Worm (Caenorhabditis elegans) whole organism, midembryonic: Measurements from ENCODE around the gene acr-9.

Source experiments
- T22C8.4 ChIP-seq: fragments of 200-800 bp; sonication (Bioruptor generic); IDR thresholded peaks from 2 replicates; pipeline ENCODE4 v1.3.6; 2022; ENCODE audit warnings: missing genetic modification characterization, missing compliant biosample characterization
- cog-1 ChIP-seq: sonication (generic microtip); optimal IDR thresholded peaks from 2 replicates; lab custom pipeline; 2016; ENCODE audit warnings: missing genetic modification characterization, missing compliant biosample characterization
- flt-1 ChIP-seq: fragments of 200-800 bp; sonication (Bioruptor generic); IDR thresholded peaks from 2 replicates; pipeline ENCODE4 v1.3.6; 2022; ENCODE audit warnings: missing genetic modification characterization, missing compliant biosample characterization
- klf-2 ChIP-seq: fragments of 200-800 bp; sonication (Bioruptor generic); conservative IDR thresholded peaks from 2 replicates; pipeline ENCODE4 v1.3.6; 2022; ENCODE audit warnings: missing genetic modification reagents, missing genetic modification characterization, missing compliant biosample characterization
- med-1 ChIP-seq: sonication (generic microtip); optimal IDR thresholded peaks from 2 replicates; lab custom pipeline; 2017; ENCODE audit warnings: missing genetic modification characterization, mild to moderate bottlenecking, missing compliant biosample characterization, antibody characterized with exemption, missing genetic modification reagents; ENCODE audit not compliant: insufficient read depth
- ref-1 ChIP-seq: fragments of 200-800 bp; sonication (Bioruptor generic); conservative IDR thresholded peaks from 2 replicates; pipeline ENCODE4 v1.3.6; 2022; ENCODE audit warnings: missing genetic modification reagents, missing genetic modification characterization, missing compliant biosample characterization
- tab-1 ChIP-seq: fragments of 200-800 bp; sonication (Bioruptor generic); IDR thresholded peaks from 2 replicates; pipeline ENCODE4 v1.3.6; 2022; ENCODE audit warnings: missing genetic modification characterization, missing compliant biosample characterization
- ztf-23 ChIP-seq: fragments of 200-800 bp; sonication (Bioruptor generic); IDR thresholded peaks from 2 replicates; pipeline ENCODE4 v1.3.6; 2022; ENCODE audit warnings: missing genetic modification reagents, missing genetic modification characterization, missing compliant biosample characterization
- ztf-29 ChIP-seq: fragments of 200-800 bp; sonication (Bioruptor generic); IDR thresholded peaks from 2 replicates; pipeline ENCODE4 v1.3.6; 2022; ENCODE audit warnings: missing genetic modification reagents, missing genetic modification characterization, missing compliant biosample characterization

The acr-9 gene

ce11 chrX:13631122-13631672 lies 15.5 kb downstream of the acr-9 start, which contains the start of gene nlg-1:
nlg-1 (minus strand) TSS chrX:13631172.
- TF ChIP-seq tab-1 (GFP tag; lab: Robert Waterston, UW), result no peak
- TF ChIP-seq cog-1 (tag; lab: Kevin White, UChicago), result no peak
- TF ChIP-seq flt-1, result no peak
- TF ChIP-seq T22C8.4 (GFP tag; lab: Robert Waterston, UW), result no peak
- no peak for TF ChIP-seq ztf-23 (GFP tag; lab: Robert Waterston, UW)
- no peak for TF ChIP-seq ztf-29
- no peak for TF ChIP-seq ref-1 (GFP tag; lab: Robert Waterston, UW)
- no peak for TF ChIP-seq med-1
- no peak for TF ChIP-seq klf-2 (GFP tag; lab: Robert Waterston, UW)

ce11 chrX:13621628-13622027 lies 25.1 kb downstream of the acr-9 start, which contains the start of gene Y12A6A.1:
Y12A6A.1 (minus strand) TSS chrX:13621728.
- TF ChIP-seq flt-1, result no peak
- TF ChIP-seq T22C8.4 (GFP tag; lab: Robert Waterston, UW), result no peak
- TF ChIP-seq cog-1 (tag; lab: Kevin White, UChicago), result no peak
- TF ChIP-seq ztf-29, result no peak
- no peak for TF ChIP-seq med-1
- no peak for TF ChIP-seq klf-2 (GFP tag; lab: Robert Waterston, UW)
- no peak for TF ChIP-seq ref-1 (GFP tag; lab: Robert Waterston, UW)
- no peak for TF ChIP-seq ztf-23 (GFP tag; lab: Robert Waterston, UW)
- no peak for TF ChIP-seq tab-1 (GFP tag; lab: Robert Waterston, UW)

ce11 chrX:13618574-13618973 lies 28.1 kb downstream of the acr-9 start, which contains the start of gene nlp-53:
nlp-53 (plus strand) TSS chrX:13618874.
- TF ChIP-seq ztf-23 (GFP tag; lab: Robert Waterston, UW) (no peak), flt-1 (no peak), med-1 (no peak), T22C8.4 (GFP tag; lab: Robert Waterston, UW) (no peak), cog-1 (tag; lab: Kevin White, UChicago) (no peak), tab-1 (GFP tag; lab: Robert Waterston, UW) (no peak), ztf-29 (no peak), ref-1 (GFP tag; lab: Robert Waterston, UW) (no peak), klf-2 (GFP tag; lab: Robert Waterston, UW) (no peak)

- TF ChIP-seq tab-1 (GFP tag; lab: Robert Waterston, UW), result no peak
- no peak for TF ChIP-seq cog-1 (tag; lab: Kevin White, UChicago)
Measured at ce11 chrX:13615181-13615580, 31.5 kb downstream of the acr-9 start.

ce11 chrX:13610040-13610439 lies 36.7 kb downstream of the acr-9 start:
- TF ChIP-seq klf-2 (GFP tag; lab: Robert Waterston, UW) (no peak), cog-1 (tag; lab: Kevin White, UChicago) (no peak), tab-1 (GFP tag; lab: Robert Waterston, UW) (no peak), ztf-29 (no peak), flt-1 (no peak), ref-1 (GFP tag; lab: Robert Waterston, UW) (no peak), ztf-23 (GFP tag; lab: Robert Waterston, UW) (no peak)

- TF ChIP-seq ztf-23 (GFP tag; lab: Robert Waterston, UW) (no peak), med-1 (no peak), klf-2 (GFP tag; lab: Robert Waterston, UW) (no peak), ztf-29 (no peak), flt-1 (no peak), tab-1 (GFP tag; lab: Robert Waterston, UW) (no peak), ref-1 (GFP tag; lab: Robert Waterston, UW) (no peak), cog-1 (tag; lab: Kevin White, UChicago) (no peak), T22C8.4 (GFP tag; lab: Robert Waterston, UW) (no peak)
Measured at ce11 chrX:13605854-13606253, 40.8 kb downstream of the acr-9 start.

ce11 chrX:13604946-13605617 lies 41.6 kb downstream of the acr-9 start, which contains the start of gene F54B11.9:
F54B11.9 (plus strand) TSS chrX:13605567.
- TF ChIP-seq flt-1 (no peak), T22C8.4 (GFP tag; lab: Robert Waterston, UW) (no peak), klf-2 (GFP tag; lab: Robert Waterston, UW) (no peak), tab-1 (GFP tag; lab: Robert Waterston, UW) (no peak), cog-1 (tag; lab: Kevin White, UChicago) (no peak), ztf-23 (GFP tag; lab: Robert Waterston, UW) (no peak), med-1 (no peak), ref-1 (GFP tag; lab: Robert Waterston, UW) (no peak), ztf-29 (no peak)

ce11 chrX:13603826-13604225 lies 42.9 kb downstream of the acr-9 start, which contains the start of gene F54B11.8:
F54B11.8 (minus strand) TSS chrX:13603926.
- TF ChIP-seq ztf-29 (no peak), med-1 (no peak), ztf-23 (GFP tag; lab: Robert Waterston, UW) (no peak), tab-1 (GFP tag; lab: Robert Waterston, UW) (no peak), cog-1 (tag; lab: Kevin White, UChicago) (no peak), flt-1 (no peak), ref-1 (GFP tag; lab: Robert Waterston, UW) (no peak), klf-2 (GFP tag; lab: Robert Waterston, UW) (no peak), T22C8.4 (GFP tag; lab: Robert Waterston, UW) (no peak)

ce11 chrX:13600136-13600535 lies 46.6 kb downstream of the acr-9 start, which contains the start of gene F54B11.7:
F54B11.7 (plus strand) TSS chrX:13600436.
- no peak for TF ChIP-seq cog-1 (tag; lab: Kevin White, UChicago)
- no peak for TF ChIP-seq ref-1 (GFP tag; lab: Robert Waterston, UW)
- no peak for TF ChIP-seq klf-2 (GFP tag; lab: Robert Waterston, UW)
- no peak for TF ChIP-seq T22C8.4 (GFP tag; lab: Robert Waterston, UW)
- no peak for TF ChIP-seq ztf-29
- no peak for TF ChIP-seq flt-1
- TF ChIP-seq ztf-23 (GFP tag; lab: Robert Waterston, UW), result no peak
- TF ChIP-seq tab-1 (GFP tag; lab: Robert Waterston, UW), result no peak
- no peak for TF ChIP-seq med-1
